Fruit fly (Drosophila melanogaster) whole organism, embryonic: Measurements from ENCODE around the gene CG34107.

Experiments
- Bteb2 ChIP-seq: fragments of 200-800 bp; sonication (Bioruptor generic); optimal IDR thresholded peaks from 2 replicates; lab custom pipeline; 2016; ENCODE audit warnings: missing biosample characterization, missing genetic modification characterization
- CG10274 ChIP-seq: fragments of 200-800 bp; sonication (Bioruptor generic); optimal IDR thresholded peaks from 3 replicates; lab custom pipeline; 2017; ENCODE audit warnings: missing biosample characterization, mild to moderate bottlenecking, missing genetic modification characterization
- CG10979 ChIP-seq: fragments of 200-800 bp; sonication (Bioruptor generic); optimal IDR thresholded peaks from 2 replicates; lab custom pipeline; 2018; ENCODE audit warnings: missing biosample characterization, mild to moderate bottlenecking, missing genetic modification characterization, moderate library complexity
- CG11247 ChIP-seq: fragments of 200-800 bp; sonication (Bioruptor generic); IDR thresholded peaks from 2 replicates; pipeline ENCODE4 v1.3.6; 2022; ENCODE audit warnings: missing biosample characterization, missing genetic modification characterization
- CG11695 ChIP-seq: fragments of 200-800 bp; sonication (Bioruptor generic); IDR thresholded peaks from 3 replicates; pipeline ENCODE4 v1.3.6; 2022; ENCODE audit warnings: missing biosample characterization, missing genetic modification characterization
- CG12236 ChIP-seq: fragments of 200-800 bp; sonication (Bioruptor generic); optimal IDR thresholded peaks from 2 replicates; lab custom pipeline; 2016; ENCODE audit warnings: missing biosample characterization, missing genetic modification characterization
- CG13287 ChIP-seq: fragments of 200-800 bp; sonication (Bioruptor generic); IDR thresholded peaks from 2 replicates; pipeline ENCODE4 v1.3.6; 2022; ENCODE audit warnings: missing biosample characterization, missing genetic modification characterization; ENCODE audit not compliant: partially characterized antibody
- CG15011 ChIP-seq: fragments of 200-800 bp; sonication (Bioruptor generic); optimal IDR thresholded peaks from 3 replicates; lab custom pipeline; 2018; ENCODE audit warnings: missing biosample characterization, mild to moderate bottlenecking, missing genetic modification characterization
- CG18262 ChIP-seq: fragments of 200-800 bp; optimal IDR thresholded peaks from 3 replicates; lab custom pipeline; 2019; ENCODE audit warnings: missing biosample characterization, mild to moderate bottlenecking, missing genetic modification characterization, moderate library complexity
- CG18476 ChIP-seq: fragments of 200-800 bp; sonication (Bioruptor generic); optimal IDR thresholded peaks from 2 replicates; lab custom pipeline; 2016; ENCODE audit warnings: missing biosample characterization, mild to moderate bottlenecking, missing genetic modification characterization
- CG2202 ChIP-seq: fragments of 200-800 bp; sonication (Bioruptor generic); optimal IDR thresholded peaks from 2 replicates; lab custom pipeline; 2018; ENCODE audit warnings: missing biosample characterization, mild to moderate bottlenecking, missing genetic modification characterization
- CG2889 ChIP-seq: fragments of 200-800 bp; sonication (Bioruptor generic); IDR thresholded peaks from 3 replicates; pipeline ENCODE4 v1.3.6; 2022; ENCODE audit warnings: missing biosample characterization, missing genetic modification characterization
- CG31441 ChIP-seq: fragments of 200-800 bp; sonication (Bioruptor generic); IDR thresholded peaks from 2 replicates; pipeline ENCODE4 v1.3.6; 2022; ENCODE audit warnings: missing biosample characterization, missing genetic modification characterization
- CG34376 ChIP-seq: fragments of 200-800 bp; sonication (Bioruptor generic); optimal IDR thresholded peaks from 2 replicates; lab custom pipeline; 2018; ENCODE audit warnings: missing biosample characterization, mild to moderate bottlenecking, missing genetic modification characterization
- CG4404 ChIP-seq: fragments of 200-800 bp; sonication (Bioruptor generic); IDR thresholded peaks from 2 replicates; pipeline ENCODE4 v1.3.6; 2022; ENCODE audit warnings: missing biosample characterization, missing genetic modification characterization
- CG6175 ChIP-seq: fragments of 200-800 bp; sonication (Bioruptor generic); IDR thresholded peaks from 3 replicates; pipeline ENCODE4 v1.3.6; 2022; ENCODE audit warnings: missing biosample characterization, missing genetic modification characterization
- CG6254 ChIP-seq: fragments of 200-800 bp; sonication (Bioruptor generic); optimal IDR thresholded peaks from 3 replicates; lab custom pipeline; 2017; ENCODE audit warnings: mild to moderate bottlenecking, missing biosample characterization, missing genetic modification reagents, missing genetic modification characterization
- CG6765 ChIP-seq: fragments of 200-800 bp; sonication (Bioruptor generic); optimal IDR thresholded peaks from 3 replicates; lab custom pipeline; 2017; ENCODE audit warnings: missing biosample characterization, mild to moderate bottlenecking, missing genetic modification characterization
- CG7745 ChIP-seq: fragments of 200-800 bp; sonication (Bioruptor generic); optimal IDR thresholded peaks from 2 replicates; lab custom pipeline; 2018; ENCODE audit warnings: missing biosample characterization, mild to moderate bottlenecking, missing genetic modification characterization, moderate library complexity
- CG8089 ChIP-seq: fragments of 200-800 bp; sonication (Bioruptor generic); optimal IDR thresholded peaks from 3 replicates; lab custom pipeline; 2016; ENCODE audit warnings: missing biosample characterization, missing genetic modification characterization
- CG9876 ChIP-seq: fragments of 200-800 bp; sonication (Bioruptor generic); optimal IDR thresholded peaks from 2 replicates; lab custom pipeline; 2016; ENCODE audit warnings: missing biosample characterization, missing genetic modification characterization
- CrebB ChIP-seq: fragments of 200-800 bp; sonication (Bioruptor generic); optimal IDR thresholded peaks from 3 replicates; lab custom pipeline; 2018; ENCODE audit warnings: missing biosample characterization, mild to moderate bottlenecking, missing genetic modification characterization
- D19A ChIP-seq: fragments of 200-800 bp; optimal IDR thresholded peaks from 3 replicates; lab custom pipeline; 2019; ENCODE audit warnings: missing biosample characterization, mild to moderate bottlenecking, missing genetic modification characterization, moderate library complexity
- Dfd ChIP-seq, 2 experiments: fragments of >200 bp; optimal IDR thresholded peaks; 2 replicates each; lab custom pipeline; 2017; ENCODE audit warnings: missing biosample characterization in 2 of 2, missing genetic modification characterization in 2 of 2
- Dip2 ChIP-seq: fragments of 200-800 bp; sonication (Bioruptor generic); IDR thresholded peaks from 2 replicates; pipeline ENCODE4 v1.3.6; 2022; ENCODE audit warnings: missing biosample characterization, missing genetic modification characterization
- Fer2 ChIP-seq: fragments of 200-800 bp; sonication (Bioruptor generic); optimal IDR thresholded peaks from 2 replicates; lab custom pipeline; 2018; ENCODE audit warnings: missing biosample characterization, mild to moderate bottlenecking, missing genetic modification characterization, moderate library complexity
- Gsc ChIP-seq: fragments of 200-800 bp; sonication (Bioruptor generic); IDR thresholded peaks from 2 replicates; pipeline ENCODE4 v1.3.6; 2022; ENCODE audit warnings: missing biosample characterization, missing genetic modification characterization
- HLH3B ChIP-seq: fragments of 200-800 bp; sonication (Bioruptor generic); IDR thresholded peaks from 2 replicates; pipeline ENCODE4 v1.3.6; 2022; ENCODE audit warnings: missing biosample characterization, missing genetic modification characterization
- Hand ChIP-seq: fragments of 200-800 bp; sonication (Bioruptor generic); optimal IDR thresholded peaks from 2 replicates; lab custom pipeline; 2017; ENCODE audit warnings: mild to moderate bottlenecking, missing biosample characterization, missing genetic modification reagents, missing genetic modification characterization
- Nf-YB ChIP-seq: fragments of 200-800 bp; sonication (Bioruptor generic); optimal IDR thresholded peaks from 3 replicates; lab custom pipeline; 2019; ENCODE audit warnings: missing biosample characterization, mild to moderate bottlenecking, missing genetic modification characterization, moderate library complexity
- Sox102F ChIP-seq: fragments of 200-800 bp; sonication (Bioruptor generic); optimal IDR thresholded peaks from 2 replicates; lab custom pipeline; 2018; ENCODE audit warnings: missing biosample characterization, mild to moderate bottlenecking, missing genetic modification characterization, moderate library complexity
- abd-A ChIP-seq: fragments of 200-800 bp; sonication (Bioruptor generic); optimal IDR thresholded peaks from 3 replicates; lab custom pipeline; 2019; ENCODE audit warnings: missing biosample characterization, mild to moderate bottlenecking, missing genetic modification characterization, moderate library complexity
- ara ChIP-seq: fragments of 200-800 bp; sonication (Bioruptor generic); IDR thresholded peaks from 2 replicates; pipeline ENCODE4 v1.3.6; 2022; ENCODE audit warnings: missing biosample characterization, missing genetic modification characterization
- ase ChIP-seq: fragments of 200-800 bp; sonication (Bioruptor generic); IDR thresholded peaks from 3 replicates; pipeline ENCODE4 v1.3.6; 2022; ENCODE audit warnings: missing biosample characterization, missing genetic modification characterization
- cad ChIP-seq: fragments of >200 bp; optimal IDR thresholded peaks from 2 replicates; lab custom pipeline; 2017; ENCODE audit warnings: missing biosample characterization, missing genetic modification characterization
- chm ChIP-seq: fragments of 200-800 bp; sonication (Bioruptor generic); IDR thresholded peaks from 2 replicates; pipeline ENCODE4 v1.3.6; 2022; ENCODE audit warnings: missing biosample characterization, missing genetic modification characterization
- ci ChIP-seq: fragments of 200-800 bp; sonication (Bioruptor generic); IDR thresholded peaks from 3 replicates; pipeline ENCODE4 v1.3.6; 2022; ENCODE audit warnings: missing biosample characterization, missing genetic modification characterization
- ems ChIP-seq: fragments of 200-800 bp; sonication (Bioruptor generic); optimal IDR thresholded peaks from 3 replicates; lab custom pipeline; 2016; ENCODE audit warnings: missing biosample characterization, missing genetic modification characterization
- gce ChIP-seq: fragments of 200-800 bp; sonication (Bioruptor generic); IDR thresholded peaks from 3 replicates; pipeline ENCODE4 v1.3.6; 2022; ENCODE audit warnings: missing biosample characterization, missing genetic modification characterization
- grau ChIP-seq: fragments of 200-800 bp; optimal IDR thresholded peaks from 3 replicates; lab custom pipeline; 2019; ENCODE audit warnings: missing biosample characterization, mild to moderate bottlenecking, missing genetic modification characterization, moderate library complexity
- hb ChIP-seq: fragments of 200-800 bp; sonication (Bioruptor generic); IDR thresholded peaks from 3 replicates; pipeline ENCODE4 v1.3.6; 2022; ENCODE audit warnings: missing biosample characterization, missing genetic modification characterization; ENCODE audit not compliant: partially characterized antibody
- mirr ChIP-seq: fragments of 200-800 bp; sonication (Bioruptor generic); optimal IDR thresholded peaks from 3 replicates; lab custom pipeline; 2018; ENCODE audit warnings: missing biosample characterization, mild to moderate bottlenecking, missing genetic modification characterization
- nau ChIP-seq: fragments of 200-800 bp; sonication (Bioruptor generic); optimal IDR thresholded peaks from 3 replicates; lab custom pipeline; 2017; ENCODE audit warnings: missing biosample characterization, mild to moderate bottlenecking, missing genetic modification characterization, missing genetic modification reagents
- pan ChIP-seq, 4 experiments: fragments of >200 bp in 3 of 4; fragments of 200-800 bp in 1 of 4; sonication (Bioruptor generic) in 1 of 4; optimal IDR thresholded peaks in 3 of 4; IDR thresholded peaks in 1 of 4; 2 replicates each; pipeline versions ENCODE4 v1.3.6 to Lab custom; 2017 to 2022; ENCODE audit warnings: missing biosample characterization in 2 of 4, missing genetic modification characterization in 2 of 4, mixed read lengths in 1 of 4
- ranshi ChIP-seq: fragments of 200-800 bp; sonication (Bioruptor generic); IDR thresholded peaks from 2 replicates; pipeline ENCODE4 v1.3.6; 2022; ENCODE audit warnings: missing biosample characterization, missing genetic modification characterization
- sc ChIP-seq, 3 experiments: fragments of >200 bp in 2 of 3; fragments of 200-800 bp in 1 of 3; sonication (Bioruptor generic) in 1 of 3; optimal IDR thresholded peaks; 2 replicates in 2 of 3; 3 replicates in 1 of 3; lab custom pipeline; 2017; ENCODE audit warnings: mild to moderate bottlenecking in 1 of 3, missing biosample characterization in 1 of 3, missing genetic modification characterization in 1 of 3, missing genetic modification reagents in 1 of 3
- sim ChIP-seq: fragments of 200-800 bp; sonication (Bioruptor generic); IDR thresholded peaks from 2 replicates; pipeline ENCODE4 v1.3.6; 2022; ENCODE audit warnings: missing biosample characterization, missing genetic modification characterization
- so ChIP-seq: fragments of 200-800 bp; sonication (Bioruptor generic); IDR thresholded peaks from 3 replicates; pipeline ENCODE4 v1.3.6; 2022; ENCODE audit warnings: missing biosample characterization, missing genetic modification characterization
- vvl ChIP-seq: fragments of 200-800 bp; sonication (Bioruptor generic); IDR thresholded peaks from 2 replicates; pipeline ENCODE4 v1.3.6; 2022; ENCODE audit warnings: missing biosample characterization, missing genetic modification characterization
- zen ChIP-seq: fragments of 200-800 bp; sonication (Bioruptor generic); optimal IDR thresholded peaks from 3 replicates; lab custom pipeline; 2018; ENCODE audit warnings: missing biosample characterization, mild to moderate bottlenecking, missing genetic modification characterization, moderate library complexity

Gene CG34107

dm6 chr3R:10203554-10203953 lies 21.2 kb upstream of the CG34107 start (continued):
- TF ChIP-seq sc (optimal IDR thresholded peaks at IDR 0.05; lab: Kevin White, UChicago): no peak
- no peak for TF ChIP-seq sc (GFP tag; optimal IDR thresholded peaks at IDR 0.05; lab: Kevin White, UChicago)
- TF ChIP-seq chm (GFP tag; lab: Robert Waterston, UW): no peak
- no peak for TF ChIP-seq cad (GFP tag; lab: Kevin White, UChicago)
- TF ChIP-seq Fer2: no peak
- TF ChIP-seq HLH3B (GFP tag; lab: Robert Waterston, UW): no peak
- no peak for TF ChIP-seq CG6175 (GFP tag; lab: Robert Waterston, UW)
- no peak for TF ChIP-seq nau
- TF ChIP-seq pan (optimal IDR thresholded peaks at IDR 0.05; lab: Kevin White, UChicago): no peak
- TF ChIP-seq pan (GFP tag; optimal IDR thresholded peaks at IDR 0.05 in 1 of 2, IDR thresholded peaks at IDR 0.05 in 1 of 2): peak in 1 of 2 experiments; percentile 32
- TF ChIP-seq CG31441 (GFP tag; lab: Robert Waterston, UW): peak; percentile 33; the same call in 1 of the 2 replicates
- no peak for TF ChIP-seq ranshi (GFP tag; lab: Robert Waterston, UW)
- TF ChIP-seq CG15011 (GFP tag; lab: Kevin White, UChicago): no peak
- no peak for TF ChIP-seq CrebB
- no peak for TF ChIP-seq Hand (GFP tag; lab: Kevin White, UChicago)
- no peak for TF ChIP-seq D19A (tag; lab: Kevin White, UChicago)
- TF ChIP-seq CG7745 (tag; lab: Kevin White, UChicago): no peak
- TF ChIP-seq CG9876 (GFP tag; lab: Kevin White, UChicago): no peak
- no peak for TF ChIP-seq hb (GFP tag; lab: Robert Waterston, UW)
- TF ChIP-seq CG2202 (tag; lab: Kevin White, UChicago): no peak
- TF ChIP-seq Nf-YB (GFP tag; lab: Kevin White, UChicago): no peak
- TF ChIP-seq Dip2 (GFP tag; lab: Robert Waterston, UW): no peak
- TF ChIP-seq ase (GFP tag; lab: Robert Waterston, UW): no peak; the same call in 2 of the 3 replicates
- TF ChIP-seq Bteb2: no peak
- TF ChIP-seq zen: peak; percentile 75
- no peak for TF ChIP-seq mirr
- TF ChIP-seq ara (GFP tag; lab: Robert Waterston, UW): no peak
- TF ChIP-seq so: peak; percentile 73; the same call in 2 of the 3 replicates
- no peak for TF ChIP-seq Gsc
- TF ChIP-seq vvl: peak; percentile 50
- no peak for TF ChIP-seq abd-A (tag; lab: Kevin White, UChicago)
- TF ChIP-seq Dfd (GFP tag; optimal IDR thresholded peaks at IDR 0.05; lab: Kevin White, UChicago): no peak
- TF ChIP-seq CG11247 (GFP tag; lab: Robert Waterston, UW): 0 out of 2 replicates have a peak, but pooled peaks have one; percentile 45
- no peak for TF ChIP-seq CG8089 (GFP tag; lab: Kevin White, UChicago)
- no peak for TF ChIP-seq CG12236 (GFP tag; lab: Kevin White, UChicago)
- no peak for TF ChIP-seq CG13287 (GFP tag; lab: Robert Waterston, UW)
- no peak for TF ChIP-seq CG4404 (GFP tag; lab: Robert Waterston, UW)
- no peak for TF ChIP-seq CG11695 (GFP tag; lab: Robert Waterston, UW)
- no peak for TF ChIP-seq sim
- TF ChIP-seq Sox102F (GFP tag; lab: Kevin White, UChicago): peak; percentile 10
- TF ChIP-seq gce (GFP tag; lab: Robert Waterston, UW): no peak
- TF ChIP-seq CG10979 (tag; lab: Kevin White, UChicago): peak; percentile 99
- TF ChIP-seq CG18476: no peak
- TF ChIP-seq grau (tag; lab: Kevin White, UChicago): peak; percentile 23
- TF ChIP-seq CG2889 (GFP tag; lab: Robert Waterston, UW): no peak
- TF ChIP-seq CG6765 (GFP tag; lab: Kevin White, UChicago): no peak
- no peak for TF ChIP-seq ems (GFP tag; lab: Kevin White, UChicago)
- TF ChIP-seq CG10274 (GFP tag; lab: Kevin White, UChicago): no peak
- peak; percentile 28 for TF ChIP-seq CG18262
- TF ChIP-seq ci (GFP tag; lab: Robert Waterston, UW): peak; percentile 73
- TF ChIP-seq CG34376 (GFP tag; lab: Kevin White, UChicago): no peak
- peak; percentile 39 for TF ChIP-seq CG6254
